Worm (Caenorhabditis elegans) whole organism, dauer: Measurements from ENCODE around the gene C27D9.1.

Source experiments
- unc-62 ChIP-seq: sonication (generic microtip); optimal IDR thresholded peaks from 2 replicates; lab custom pipeline; 2017; ENCODE audit warnings: missing biosample characterization, missing genetic modification reagents, missing genetic modification characterization

Gene C27D9.1

DNA sequence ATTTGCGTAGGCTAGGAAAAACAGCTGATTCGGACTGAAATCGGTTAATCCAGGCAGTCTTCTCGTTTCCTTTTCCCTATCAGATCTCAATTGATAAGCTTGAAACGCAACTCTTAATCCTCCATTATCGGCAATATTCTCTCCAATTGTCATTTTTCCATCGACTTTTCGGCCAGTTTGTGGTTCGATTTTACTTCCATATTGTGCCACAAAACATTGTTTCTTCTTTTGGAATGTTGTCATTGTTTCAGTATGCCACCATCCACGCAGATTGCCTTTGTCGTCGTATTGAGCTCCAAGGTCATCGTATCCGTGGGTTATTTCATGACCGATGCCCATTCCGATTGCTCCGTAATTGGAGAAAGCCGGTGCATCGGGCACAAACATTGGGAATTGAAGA, 22.6 kb downstream of the C27D9.1 start:
- TF ChIP-seq unc-62, result no peak

DNA sequence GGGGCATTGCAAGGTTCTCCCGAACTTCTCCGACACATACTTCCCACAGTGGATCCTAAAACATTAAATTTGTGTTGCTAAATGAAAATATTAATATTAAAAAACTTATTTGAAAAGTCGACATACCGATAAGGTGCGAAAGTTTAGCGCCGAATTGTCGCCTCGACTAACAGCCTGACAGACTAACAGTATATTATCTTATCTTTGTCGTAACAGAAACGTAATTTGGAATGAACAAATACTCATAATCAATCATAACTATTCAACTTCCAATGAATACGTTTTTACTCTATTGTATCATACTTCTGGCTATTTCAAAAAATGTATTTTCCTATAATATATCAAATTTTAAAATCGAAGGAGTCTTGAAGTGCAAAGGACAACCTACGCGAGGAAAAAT, 23.7 kb downstream of the C27D9.1 start, which contains the start of gene F26G1.11:
Gene F26G1.11, plus strand, starts transcription at position 205 of the 400 bp plus-strand sequence.
- TF ChIP-seq unc-62, result no peak

DNA sequence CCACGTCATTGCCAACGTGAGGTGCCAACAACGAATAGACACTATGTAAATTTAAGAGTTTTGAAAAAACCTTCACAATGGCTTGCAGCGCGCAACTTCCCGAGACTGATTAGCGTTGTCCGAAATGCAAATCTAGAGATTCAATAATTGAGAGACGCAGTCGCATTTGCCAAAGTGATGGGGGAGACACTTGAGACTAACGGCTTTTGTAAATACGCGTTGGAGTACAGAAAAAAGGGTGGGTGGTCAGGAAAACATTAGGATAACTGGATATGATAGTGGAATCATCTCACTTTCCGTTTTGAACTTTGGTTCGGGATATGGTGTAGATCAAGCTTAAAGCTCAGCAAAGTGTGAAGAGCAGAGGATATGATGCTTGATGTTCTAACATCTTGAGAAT, 26.5 kb downstream of the C27D9.1 start:
- TF ChIP-seq unc-62, result no peak

DNA sequence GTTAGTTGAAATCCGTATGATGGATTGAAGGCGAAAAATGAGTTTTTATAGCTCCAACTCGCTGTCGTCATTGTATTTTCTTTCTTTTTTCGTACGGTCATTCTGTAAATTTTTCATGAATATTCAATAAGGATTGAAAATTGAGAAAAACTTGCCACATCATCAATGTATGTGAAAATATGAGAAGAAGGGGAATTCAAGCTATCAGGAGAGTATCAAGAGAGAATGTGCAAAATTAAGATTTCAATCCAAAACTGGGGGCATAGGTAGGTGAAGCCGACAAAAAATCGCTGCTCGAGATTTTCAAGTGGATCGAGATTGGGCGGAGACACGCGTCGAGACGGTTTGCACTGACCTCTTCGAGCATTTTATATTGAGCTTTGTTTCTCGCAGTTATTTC, 31.2 kb downstream of the C27D9.1 start, which contains the start of gene nep-12:
Gene nep-12, minus strand, starts transcription at position 101 of the 400 bp plus-strand sequence.
- no peak for TF ChIP-seq unc-62

DNA sequence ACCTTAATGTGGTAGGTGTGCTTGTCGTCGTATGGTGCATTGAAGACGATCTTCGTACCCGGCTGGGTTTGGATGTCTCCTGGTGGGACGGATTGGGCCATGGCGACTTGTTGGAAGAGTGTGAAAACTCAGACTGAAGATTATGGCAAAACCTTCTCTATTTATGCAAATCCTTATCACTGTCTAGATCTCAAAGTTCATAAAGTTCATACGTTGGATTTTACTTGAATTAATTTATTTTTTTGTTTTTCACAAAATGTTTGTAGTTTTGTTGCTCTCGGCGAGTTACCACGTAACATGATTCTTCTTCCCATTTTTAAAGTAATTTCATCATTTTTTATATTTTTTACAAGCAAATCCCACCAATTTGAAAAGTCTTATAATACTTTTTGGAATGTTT, 33.0 kb downstream of the C27D9.1 start, which contains the start of gene msp-3:
Gene msp-3, minus strand, starts transcription at position 101 of the 400 bp plus-strand sequence.
- TF ChIP-seq unc-62, result no peak

DNA sequence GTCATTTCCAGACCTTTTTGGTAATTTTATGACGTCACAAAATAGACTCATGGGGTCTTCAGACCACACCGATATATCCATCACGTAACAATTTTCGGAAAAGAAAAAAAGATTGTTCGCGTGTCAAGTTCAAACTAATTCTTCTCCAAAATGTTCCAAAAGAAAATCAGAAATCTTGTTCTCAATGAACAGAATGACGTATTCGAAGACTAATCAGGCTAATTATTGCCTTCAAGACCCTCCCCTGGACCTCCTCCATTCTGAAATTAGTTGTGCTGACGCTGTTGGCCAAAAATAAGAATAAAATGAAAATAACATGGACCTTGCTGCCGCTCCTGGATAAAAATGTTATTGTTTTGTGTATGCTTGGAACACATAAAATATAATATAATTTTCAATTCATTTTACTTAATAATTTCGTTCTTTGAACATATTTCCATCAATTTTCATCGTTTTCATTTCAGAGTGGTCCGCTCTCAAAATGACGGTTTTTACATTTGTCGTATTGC, 36.7 kb downstream of the C27D9.1 start, which contains the start of gene F26G1.15:
Gene F26G1.15, plus strand, starts transcription at position 459 of the 509 bp plus-strand sequence.
- no peak for TF ChIP-seq unc-62

DNA sequence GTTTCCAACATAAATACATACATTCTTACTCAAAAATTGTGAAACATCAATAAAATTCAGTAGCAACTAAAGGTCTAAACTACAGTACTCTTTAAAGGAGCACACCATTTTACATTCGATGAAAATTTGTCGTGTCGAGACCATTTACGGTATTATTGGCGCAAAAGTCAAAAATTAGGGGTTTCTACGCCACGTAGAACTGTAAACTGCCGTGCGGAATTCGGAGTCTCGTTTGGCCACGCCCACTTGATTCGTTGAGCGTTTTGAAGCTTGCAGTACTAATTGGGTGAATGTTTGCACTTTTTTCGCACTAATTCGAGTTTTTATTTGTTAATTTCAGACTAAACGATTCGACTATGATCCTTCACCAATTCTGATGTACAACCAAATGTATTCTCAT, 37.5 kb downstream of the C27D9.1 start:
- no peak for TF ChIP-seq unc-62

DNA sequence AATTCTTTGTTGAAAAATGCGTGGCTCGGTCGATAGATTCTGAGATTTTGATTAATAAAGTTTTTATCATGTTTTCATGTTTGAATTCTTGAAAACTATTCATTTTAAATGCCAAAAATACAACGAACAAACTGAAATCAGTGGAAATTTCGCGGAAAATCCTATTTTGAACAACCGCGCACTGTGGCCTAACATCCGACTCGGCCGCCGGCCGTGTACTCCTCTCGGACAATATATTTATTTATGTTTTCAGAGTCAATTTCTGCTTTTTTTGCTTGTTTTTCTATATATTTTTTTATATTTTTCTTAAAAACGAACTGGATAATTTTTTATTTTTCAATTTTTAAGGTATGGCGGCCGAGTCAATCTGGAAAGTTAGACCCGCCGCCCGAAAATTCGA, 38.1 kb downstream of the C27D9.1 start, which contains the start of gene F26G1.1:
Gene F26G1.1, plus strand, starts transcription at position 347 of the 400 bp plus-strand sequence.
- no peak for TF ChIP-seq unc-62

DNA sequence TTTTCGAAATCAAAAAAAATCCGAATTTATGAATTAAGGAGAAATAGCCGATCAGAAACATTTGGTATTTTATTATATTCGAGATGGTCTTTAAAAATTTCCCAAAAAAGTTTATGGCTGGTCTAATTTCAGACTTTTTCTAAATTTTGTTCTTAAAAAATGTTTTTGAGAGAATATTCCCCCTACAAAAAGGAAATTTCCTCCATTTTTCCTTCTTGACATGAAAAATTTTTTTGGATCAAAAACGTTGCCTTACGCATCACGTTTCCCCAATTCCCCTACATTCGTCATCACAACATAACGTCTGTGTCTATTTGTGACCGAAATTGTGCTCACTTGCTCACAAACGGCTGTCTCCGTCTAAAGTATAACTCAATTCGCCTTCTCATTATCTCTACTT, 40.1 kb downstream of the C27D9.1 start:
- no peak for TF ChIP-seq unc-62

DNA sequence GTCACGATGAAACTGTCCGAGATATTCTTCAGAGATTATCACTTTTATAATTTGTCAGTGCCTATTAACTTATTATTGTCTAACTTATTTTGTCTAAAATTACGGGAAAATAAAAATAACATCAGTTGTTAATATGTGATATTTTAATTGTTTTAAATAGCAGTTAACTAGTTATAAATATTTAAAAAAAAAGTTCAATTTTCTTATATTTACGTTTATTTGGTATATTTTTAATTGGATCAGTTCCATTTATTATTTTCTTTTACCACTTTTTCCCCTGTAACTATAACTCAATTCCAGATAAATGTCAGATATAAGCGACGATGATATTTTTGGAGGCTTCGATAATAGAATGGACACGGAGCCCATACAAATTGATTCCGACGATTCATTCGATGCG, 42.2 kb downstream of the C27D9.1 start, which contains the start of gene C33F10.4:
Gene C33F10.4, plus strand, starts transcription at position 301 of the 400 bp plus-strand sequence.
- TF ChIP-seq unc-62, result no peak

DNA sequence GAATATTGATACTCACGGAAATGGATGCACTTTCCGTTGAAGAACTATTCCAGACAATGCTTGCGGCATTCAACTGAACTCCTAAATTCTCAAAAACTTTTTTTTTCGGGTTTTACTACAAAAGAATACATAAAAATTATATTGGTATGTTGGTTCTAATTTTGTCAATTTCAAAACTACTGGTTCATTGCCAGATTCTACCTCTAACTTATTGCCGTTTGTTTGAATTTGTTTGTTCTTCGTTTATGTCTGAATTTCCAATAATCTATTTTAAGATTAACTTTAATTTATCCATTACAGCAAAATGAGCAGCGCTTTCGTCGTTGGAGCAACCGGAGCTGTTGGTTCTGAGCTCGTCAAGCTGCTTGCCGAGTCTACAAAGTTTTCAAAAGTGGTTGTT, 43.9 kb downstream of the C27D9.1 start, which contains the start of gene C33F10.14:
Gene C33F10.14, plus strand, starts transcription at position 301 of the 400 bp plus-strand sequence.
- no peak for TF ChIP-seq unc-62

DNA sequence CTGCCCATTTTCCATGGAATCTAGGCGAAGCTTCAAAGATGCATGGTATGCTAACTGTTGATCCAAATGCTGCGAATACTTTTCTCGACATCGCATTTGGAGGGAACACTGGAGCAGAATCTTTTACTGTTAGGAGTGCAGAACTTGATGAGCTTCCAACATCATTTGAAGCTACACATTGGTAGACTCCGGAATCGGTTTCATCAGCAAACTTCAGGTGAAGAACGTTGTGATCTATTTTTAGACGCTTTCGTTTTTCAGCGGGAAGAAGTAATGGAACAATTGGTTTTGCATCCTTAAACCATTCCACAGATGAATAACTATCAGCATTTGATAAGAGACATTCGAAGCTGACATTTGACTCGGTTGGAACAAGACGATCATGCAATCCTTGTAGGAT, 47.3 kb downstream of the C27D9.1 start:
- TF ChIP-seq unc-62, result no peak

DNA sequence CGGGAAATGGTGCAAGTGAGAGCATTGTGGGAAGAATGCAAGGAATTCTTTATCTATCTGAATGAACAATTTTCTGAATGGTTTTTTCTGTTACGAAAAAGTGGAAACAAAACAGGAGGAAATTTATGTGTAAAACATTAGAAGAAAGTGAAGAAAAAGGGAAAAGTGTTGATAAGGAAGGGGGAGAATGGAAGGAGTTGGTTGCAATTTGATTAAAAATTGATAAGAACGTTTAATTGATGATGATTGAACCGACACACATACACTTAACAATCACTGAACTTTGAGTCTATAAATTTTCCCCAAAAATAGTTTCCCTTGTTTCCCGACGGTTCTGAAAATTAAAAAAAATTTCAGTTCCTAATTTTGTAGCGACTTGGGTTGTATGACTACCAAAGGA, 49.7 kb downstream of the C27D9.1 start:
- no peak for TF ChIP-seq unc-62
